Worm (Caenorhabditis elegans) whole organism, midembryonic: ENCODE results near the gene iars-1.

Experiments
- T22C8.4 ChIP-seq: fragments of 200-800 bp; sonication (Bioruptor generic); IDR thresholded peaks from 2 replicates; pipeline ENCODE4 v1.3.6; 2022; ENCODE audit warnings: missing genetic modification characterization, missing compliant biosample characterization
- cog-1 ChIP-seq: sonication (generic microtip); optimal IDR thresholded peaks from 2 replicates; lab custom pipeline; 2016; ENCODE audit warnings: missing genetic modification characterization, missing compliant biosample characterization
- flt-1 ChIP-seq: fragments of 200-800 bp; sonication (Bioruptor generic); IDR thresholded peaks from 2 replicates; pipeline ENCODE4 v1.3.6; 2022; ENCODE audit warnings: missing genetic modification characterization, missing compliant biosample characterization
- klf-2 ChIP-seq: fragments of 200-800 bp; sonication (Bioruptor generic); conservative IDR thresholded peaks from 2 replicates; pipeline ENCODE4 v1.3.6; 2022; ENCODE audit warnings: missing genetic modification reagents, missing genetic modification characterization, missing compliant biosample characterization
- med-1 ChIP-seq: sonication (generic microtip); optimal IDR thresholded peaks from 2 replicates; lab custom pipeline; 2017; ENCODE audit warnings: missing genetic modification characterization, mild to moderate bottlenecking, missing compliant biosample characterization, antibody characterized with exemption, missing genetic modification reagents; ENCODE audit not compliant: insufficient read depth
- ref-1 ChIP-seq: fragments of 200-800 bp; sonication (Bioruptor generic); conservative IDR thresholded peaks from 2 replicates; pipeline ENCODE4 v1.3.6; 2022; ENCODE audit warnings: missing genetic modification reagents, missing genetic modification characterization, missing compliant biosample characterization
- tab-1 ChIP-seq: fragments of 200-800 bp; sonication (Bioruptor generic); IDR thresholded peaks from 2 replicates; pipeline ENCODE4 v1.3.6; 2022; ENCODE audit warnings: missing genetic modification characterization, missing compliant biosample characterization
- ztf-23 ChIP-seq: fragments of 200-800 bp; sonication (Bioruptor generic); IDR thresholded peaks from 2 replicates; pipeline ENCODE4 v1.3.6; 2022; ENCODE audit warnings: missing genetic modification reagents, missing genetic modification characterization, missing compliant biosample characterization
- ztf-29 ChIP-seq: fragments of 200-800 bp; sonication (Bioruptor generic); IDR thresholded peaks from 2 replicates; pipeline ENCODE4 v1.3.6; 2022; ENCODE audit warnings: missing genetic modification reagents, missing genetic modification characterization, missing compliant biosample characterization

The iars-1 gene

ce11 chrIV:10391827-10392226 is 23.4 kb downstream of the iars-1 start, which contains the start of gene spe-26:
TSS of gene spe-26 (minus strand) at chrIV:10391927.
- TF ChIP-seq ztf-29 (GFP tag; lab: Robert Waterston, UW): no peak
- TF ChIP-seq med-1: no peak
- TF ChIP-seq flt-1 (GFP tag; lab: Robert Waterston, UW): no peak
- no peak for TF ChIP-seq ref-1 (GFP tag; lab: Robert Waterston, UW)
- no peak for TF ChIP-seq T22C8.4 (GFP tag; lab: Robert Waterston, UW)
- no peak for TF ChIP-seq ztf-23 (GFP tag; lab: Robert Waterston, UW)
- TF ChIP-seq klf-2 (GFP tag; lab: Robert Waterston, UW): no peak
- TF ChIP-seq tab-1 (GFP tag; lab: Robert Waterston, UW): no peak
- no peak for TF ChIP-seq cog-1

- TF ChIP-seq klf-2 (GFP tag; lab: Robert Waterston, UW): no peak
- no peak for TF ChIP-seq flt-1 (GFP tag; lab: Robert Waterston, UW)
- no peak for TF ChIP-seq ztf-23 (GFP tag; lab: Robert Waterston, UW)
- no peak for TF ChIP-seq med-1
- no peak for TF ChIP-seq ztf-29 (GFP tag; lab: Robert Waterston, UW)
- TF ChIP-seq cog-1: no peak
- TF ChIP-seq ref-1 (GFP tag; lab: Robert Waterston, UW): no peak
- no peak for TF ChIP-seq T22C8.4 (GFP tag; lab: Robert Waterston, UW)
- TF ChIP-seq tab-1 (GFP tag; lab: Robert Waterston, UW): no peak
Measured at ce11 chrIV:10394858-10395257, 26.5 kb downstream of the iars-1 start, which contains the start of gene R10H10.4. TSS of gene R10H10.4 (minus strand) at chrIV:10394958.

ce11 chrIV:10396827-10397226 is 28.4 kb downstream of the iars-1 start:
- TF ChIP-seq ref-1 (GFP tag; lab: Robert Waterston, UW) (no peak), tab-1 (GFP tag; lab: Robert Waterston, UW) (no peak), cog-1 (no peak), ztf-23 (GFP tag; lab: Robert Waterston, UW) (no peak), flt-1 (GFP tag; lab: Robert Waterston, UW) (no peak), ztf-29 (GFP tag; lab: Robert Waterston, UW) (no peak), med-1 (no peak), klf-2 (GFP tag; lab: Robert Waterston, UW) (no peak), T22C8.4 (GFP tag; lab: Robert Waterston, UW) (no peak)

ce11 chrIV:10398244-10398643 is 29.8 kb downstream of the iars-1 start:
- TF ChIP-seq T22C8.4 (GFP tag; lab: Robert Waterston, UW): no peak
- TF ChIP-seq flt-1 (GFP tag; lab: Robert Waterston, UW): no peak
- TF ChIP-seq tab-1 (GFP tag; lab: Robert Waterston, UW): no peak
- no peak for TF ChIP-seq cog-1
- TF ChIP-seq ztf-23 (GFP tag; lab: Robert Waterston, UW): no peak
- no peak for TF ChIP-seq ztf-29 (GFP tag; lab: Robert Waterston, UW)
- TF ChIP-seq med-1: no peak
- no peak for TF ChIP-seq ref-1 (GFP tag; lab: Robert Waterston, UW)
- TF ChIP-seq klf-2 (GFP tag; lab: Robert Waterston, UW): no peak

ce11 chrIV:10403193-10404058 is 35.0 kb downstream of the iars-1 start, which contains the start of gene gpa-7:
TSS of gene gpa-7 (plus strand) at chrIV:10404008.
- TF ChIP-seq ztf-29 (GFP tag; lab: Robert Waterston, UW) (no peak), cog-1 (peak; percentile 80), klf-2 (GFP tag; lab: Robert Waterston, UW) (no peak), flt-1 (GFP tag; lab: Robert Waterston, UW) (no peak; the same call in 1 of the 2 replicates)

ce11 chrIV:10409377-10409776 is 41.0 kb downstream of the iars-1 start, which contains the start of gene rfk-1:
TSS of gene rfk-1 (minus strand) at chrIV:10409477.
- no peak for TF ChIP-seq flt-1 (GFP tag; lab: Robert Waterston, UW)
- no peak for TF ChIP-seq med-1

- TF ChIP-seq ref-1 (GFP tag; lab: Robert Waterston, UW) (no peak), cog-1 (no peak), klf-2 (GFP tag; lab: Robert Waterston, UW) (no peak), ztf-29 (GFP tag; lab: Robert Waterston, UW) (no peak), tab-1 (GFP tag; lab: Robert Waterston, UW) (no peak), med-1 (no peak), ztf-23 (GFP tag; lab: Robert Waterston, UW) (no peak), flt-1 (GFP tag; lab: Robert Waterston, UW) (no peak), T22C8.4 (GFP tag; lab: Robert Waterston, UW) (no peak)
Measured at ce11 chrIV:10413828-10414227, 45.4 kb downstream of the iars-1 start, which contains the start of gene R10H10.7. TSS of gene R10H10.7 (minus strand) at chrIV:10413928.

- TF ChIP-seq flt-1 (GFP tag; lab: Robert Waterston, UW) (no peak), tab-1 (GFP tag; lab: Robert Waterston, UW) (no peak), ztf-23 (GFP tag; lab: Robert Waterston, UW) (no peak), ztf-29 (GFP tag; lab: Robert Waterston, UW) (no peak)
Measured at ce11 chrIV:10417781-10418180, 49.4 kb downstream of the iars-1 start, which contains the start of gene F13B12.6. TSS of gene F13B12.6 (minus strand) at chrIV:10417881.

- TF ChIP-seq ref-1 (GFP tag; lab: Robert Waterston, UW) (no peak), ztf-23 (GFP tag; lab: Robert Waterston, UW) (no peak), med-1 (no peak), T22C8.4 (GFP tag; lab: Robert Waterston, UW) (no peak), klf-2 (GFP tag; lab: Robert Waterston, UW) (no peak), ztf-29 (GFP tag; lab: Robert Waterston, UW) (no peak), flt-1 (GFP tag; lab: Robert Waterston, UW) (no peak)
Measured at ce11 chrIV:10419896-10420295, 51.5 kb downstream of the iars-1 start.
